Worm (Caenorhabditis elegans): Measurements from ENCODE around the gene pqn-80.

ce11 chrIII:12639214-12639613 is 12.8 kb downstream of the pqn-80 start:
- no peak for TF ChIP-seq pqm-1 (tag; optimal IDR thresholded peaks at IDR 0.05)
- no peak for TF ChIP-seq ama-1 (optimal IDR thresholded peaks at IDR 0.05)
- no peak for TF ChIP-seq ceh-9 (tag; optimal IDR thresholded peaks at IDR 0.05)
- no peak for TF ChIP-seq hlh-8 (tag; optimal IDR thresholded peaks at IDR 0.05)
- TF ChIP-seq ceh-19 (GFP tag; optimal IDR thresholded peaks at IDR 0.05) = no peak
- TF ChIP-seq pha-4 (tag; optimal IDR thresholded peaks at IDR 0.05) = no peak
- no peak for TF ChIP-seq ets-4 (tag; optimal IDR thresholded peaks at IDR 0.05)
- TF ChIP-seq ceh-45 (GFP tag; IDR thresholded peaks at IDR 0.05) = no peak
- no peak for TF ChIP-seq mec-3 (tag; optimal IDR thresholded peaks at IDR 0.05; ENCODE audit: borderline replicate concordance)
- no peak for TF ChIP-seq unc-86 (tag; optimal IDR thresholded peaks at IDR 0.05)
- no peak for TF ChIP-seq nhr-232 (tag; optimal IDR thresholded peaks at IDR 0.05)
- no peak for TF ChIP-seq lin-11 (tag; optimal IDR thresholded peaks at IDR 0.05)
